Fruit fly (Drosophila melanogaster): Measurements from ENCODE around the gene Rat1.
A peak's percentile ranks its signal among the peaks of the same experiment; 100 is the strongest.

The Rat1 gene

dm6 chr2L:6918517-6919202 lies 10.8 kb downstream of the Rat1 start, which contains the start of gene nop5:
Gene nop5 (minus strand): TSS chr2L:6918743.
- TF ChIP-seq gsb (GFP tag; IDR thresholded peaks at IDR 0.05) (no peak), CG14710 (tag; optimal IDR thresholded peaks at IDR 0.05) (peak; percentile 79), CG10147 (GFP tag; optimal IDR thresholded peaks at IDR 0.05) (peak; percentile 80), Ets65A (GFP tag) (no peak), pum (GFP tag; optimal IDR thresholded peaks at IDR 0.05) (no peak), CG33557 (GFP tag; optimal IDR thresholded peaks at IDR 0.05) (peak; percentile 74), CG6689 (GFP tag; IDR thresholded peaks at IDR 0.05) (peak; percentile 47), Dip2 (GFP tag; IDR thresholded peaks at IDR 0.05) (no peak), CG10274 (GFP tag; optimal IDR thresholded peaks at IDR 0.05) (peak; percentile 3), CG17802 (tag; optimal IDR thresholded peaks at IDR 0.05) (no peak), tll (GFP tag; optimal IDR thresholded peaks at IDR 0.05) (no peak), CG11456 (GFP tag; IDR thresholded peaks at IDR 0.05) (0 out of 3 replicates have a peak, but pooled peaks have one; percentile 8), CG7271 (tag; optimal IDR thresholded peaks at IDR 0.05) (no peak), CG6683 (GFP tag; optimal IDR thresholded peaks at IDR 0.05) (peak; percentile 42), CG11696 (GFP tag; IDR thresholded peaks at IDR 0.05) (no peak), Atf6 (GFP tag; IDR thresholded peaks at IDR 0.05) (no peak), CG4360 (GFP tag; IDR thresholded peaks at IDR 0.05) (no peak), vnd (GFP tag; IDR thresholded peaks at IDR 0.05; ENCODE audit: partially characterized antibody) (no peak), Ptx1 (GFP tag; IDR thresholded peaks at IDR 0.05) (no peak), Taf1 (GFP tag; IDR thresholded peaks at IDR 0.05) (no peak), Sox102F (GFP tag; optimal IDR thresholded peaks at IDR 0.05) (no peak), BtbVII (GFP tag; optimal IDR thresholded peaks at IDR 0.05) (peak; percentile 57), salm (tag; optimal IDR thresholded peaks at IDR 0.05) (peak; percentile 13), CG31365 (tag; optimal IDR thresholded peaks at IDR 0.05) (no peak), CG4328 (GFP tag; optimal IDR thresholded peaks at IDR 0.05) (peak; percentile 84), CG15601 (tag; optimal IDR thresholded peaks at IDR 0.05) (peak; percentile 65), CTCF (GFP tag; optimal IDR thresholded peaks at IDR 0.05) (no peak), HLH4C (GFP tag; IDR thresholded peaks at IDR 0.05; ENCODE audit: partially characterized antibody) (peak; percentile 28; the same call in 1 of the 3 replicates), GATAe (GFP tag; conservative IDR thresholded peaks at IDR 0.05) (no peak), CG11695 (GFP tag; IDR thresholded peaks at IDR 0.05) (no peak; the same call in 2 of the 3 replicates), dmrt11E (tag; optimal IDR thresholded peaks at IDR 0.05) (peak; percentile 76), CG11398 (GFP tag; optimal IDR thresholded peaks at IDR 0.05) (no peak), Deaf1 (tag; optimal IDR thresholded peaks at IDR 0.05) (peak; percentile 4), maf-S (GFP tag; optimal IDR thresholded peaks at IDR 0.05) (no peak), tna (GFP tag; IDR thresholded peaks at IDR 0.05; ENCODE audit: partially characterized antibody) (no peak), CG7786 (GFP tag; optimal IDR thresholded peaks at IDR 0.05) (no peak), CG7987 (GFP tag; optimal IDR thresholded peaks at IDR 0.05) (no peak), Meics (GFP tag; optimal IDR thresholded peaks at IDR 0.05) (peak; percentile 83), CG7372 (GFP tag; IDR thresholded peaks at IDR 0.05) (no peak), org-1 (GFP tag; optimal IDR thresholded peaks at IDR 0.05) (peak; percentile 34), grn (GFP tag; optimal IDR thresholded peaks at IDR 0.05) (no peak), Hsf (GFP tag; optimal IDR thresholded peaks at IDR 0.05) (no peak), CG2889 (GFP tag; IDR thresholded peaks at IDR 0.05) (no peak), TFAM (GFP tag; optimal IDR thresholded peaks at IDR 0.05) (no peak), Nf-YC (tag; optimal IDR thresholded peaks at IDR 0.05) (peak; percentile 82), insv (GFP tag; optimal IDR thresholded peaks at IDR 0.05) (peak in 1 of 2 experiments; percentile 63), chinmo (GFP tag; IDR thresholded peaks at IDR 0.05; ENCODE audit: partially characterized antibody) (no peak), CG12219 (GFP tag; optimal IDR thresholded peaks at IDR 0.05) (no peak), H2.0 (GFP tag; IDR thresholded peaks at IDR 0.05) (no peak), ham (GFP tag; IDR thresholded peaks at IDR 0.05) (no peak)
